Worm (Caenorhabditis elegans) whole organism, young adult: Measurements from ENCODE around the gene strm-1.

ENCODE experiments used
- K11D2.4 ChIP-seq: fragments of 200-800 bp; sonication (Bioruptor generic); IDR thresholded peaks from 2 replicates; pipeline ENCODE4 v1.3.6; 2022; ENCODE audit warnings: missing genetic modification reagents, missing genetic modification characterization, missing compliant biosample characterization
- lin-26 ChIP-seq: fragments of 200-800 bp; sonication (Bioruptor generic); IDR thresholded peaks from 2 replicates; pipeline ENCODE4 v1.3.6; 2022; ENCODE audit warnings: missing genetic modification reagents, missing genetic modification characterization, missing compliant biosample characterization
- sea-2 ChIP-seq: fragments of 200-800 bp; sonication (Bioruptor generic); IDR thresholded peaks from 2 replicates; pipeline ENCODE4 v1.3.6; 2022; ENCODE audit warnings: missing genetic modification characterization, missing compliant biosample characterization

- TF ChIP-seq lin-26: no peak
- no peak for TF ChIP-seq sea-2 (GFP tag; lab: Robert Waterston, UW)
- no peak for TF ChIP-seq K11D2.4
Observed at ce11 chrIII:2419504-2419903, 17.6 kb downstream of the strm-1 start.
